Worm (Caenorhabditis elegans) whole organism, L4 larva: ENCODE results near the gene F59D12.5.

Experiments
- F26F4.8 ChIP-seq: fragments of 200-800 bp; sonication (Bioruptor generic); conservative IDR thresholded peaks from 2 replicates; pipeline ENCODE4 v1.3.6; 2022; ENCODE audit warnings: missing genetic modification characterization, missing compliant biosample characterization
- ZK546.5 ChIP-seq, 2 experiments: sonication (generic microtip); optimal IDR thresholded peaks; 2 replicates each; lab custom pipeline; 2017; ENCODE audit warnings: missing biosample characterization in 2 of 2, missing genetic modification characterization in 2 of 2
- ama-1 ChIP-seq: fragments of 150-350 bp; optimal IDR thresholded peaks from 2 replicates; lab custom pipeline; 2014; ENCODE audit warnings: inconsistent platforms, mixed read lengths
- fkh-10 ChIP-seq: fragments of 150-350 bp; optimal IDR thresholded peaks from 2 replicates; lab custom pipeline; 2014; ENCODE audit warnings: missing biosample characterization, missing genetic modification reagents, missing genetic modification characterization
- hlh-11 ChIP-seq: fragments of 200-800 bp; sonication (Bioruptor generic); optimal IDR thresholded peaks from 2 replicates; lab custom pipeline; 2018; ENCODE audit warnings: mild to moderate bottlenecking, missing genetic modification characterization, missing compliant biosample characterization
- hmg-1.1 ChIP-seq: fragments of 200-800 bp; sonication (Bioruptor generic); IDR thresholded peaks from 2 replicates; pipeline ENCODE4 v1.3.6; 2022; ENCODE audit warnings: missing genetic modification reagents, missing genetic modification characterization, missing compliant biosample characterization
- jun-1 ChIP-seq: fragments of 150-350 bp; optimal IDR thresholded peaks from 2 replicates; lab custom pipeline; 2014; ENCODE audit warnings: missing biosample characterization, missing genetic modification reagents, missing genetic modification characterization
- nhr-25 ChIP-seq: sonication (generic microtip); optimal IDR thresholded peaks from 2 replicates; lab custom pipeline; 2017; ENCODE audit warnings: missing genetic modification characterization, mild to moderate bottlenecking, missing compliant biosample characterization, antibody characterized with exemption, moderate library complexity, borderline replicate concordance; ENCODE audit not compliant: insufficient read depth

DNA sequence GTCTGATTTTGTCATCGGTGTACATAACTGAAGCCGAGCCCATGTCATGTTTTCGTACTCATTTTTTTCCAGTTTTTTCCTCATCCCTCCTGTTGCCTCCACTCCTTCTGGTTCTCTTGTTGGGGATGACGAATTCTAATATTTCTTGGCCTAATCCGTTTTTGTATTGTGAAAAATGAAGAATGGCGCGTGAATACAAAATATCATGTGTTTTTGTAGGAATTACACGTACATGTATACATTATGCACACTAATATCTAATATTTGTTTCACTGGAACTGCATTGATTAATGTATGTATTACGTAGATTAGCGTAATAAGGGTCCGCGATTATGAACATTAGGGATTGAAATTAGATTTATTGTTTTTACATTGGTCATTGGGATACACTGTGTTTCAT is 8.5 kb upstream of the F59D12.5 start:
- no peak for TF ChIP-seq hmg-1.1 (GFP tag; lab: Robert Waterston, UW)
- TF ChIP-seq ama-1: no peak
- TF ChIP-seq nhr-25: no peak
- no peak for TF ChIP-seq ZK546.5 (tag; optimal IDR thresholded peaks at IDR 0.05; lab: Kevin White, UChicago)
- TF ChIP-seq F26F4.8 (GFP tag; lab: Robert Waterston, UW): no peak
- TF ChIP-seq fkh-10: no peak
- TF ChIP-seq hlh-11 (tag; lab: Kevin White, UChicago): no peak
- TF ChIP-seq jun-1 (tag; lab: Kevin White, UChicago): no peak
